Fruit fly (Drosophila melanogaster): ENCODE data around the gene Ns1.

- no peak for TF ChIP-seq CTCF (optimal IDR thresholded peaks at IDR 0.05)
- TF ChIP-seq CG8478 (optimal IDR thresholded peaks at IDR 0.05), result no peak
Observed at dm6 chr3R:17042838-17043569, 29.5 kb downstream of the Ns1 start, which contains the start of the genes bdwf and Patr-1.

Measured in S2 (cell line).